Worm (Caenorhabditis elegans): ENCODE measurements around the gene mlc-3.

The mlc-3 gene

DNA sequence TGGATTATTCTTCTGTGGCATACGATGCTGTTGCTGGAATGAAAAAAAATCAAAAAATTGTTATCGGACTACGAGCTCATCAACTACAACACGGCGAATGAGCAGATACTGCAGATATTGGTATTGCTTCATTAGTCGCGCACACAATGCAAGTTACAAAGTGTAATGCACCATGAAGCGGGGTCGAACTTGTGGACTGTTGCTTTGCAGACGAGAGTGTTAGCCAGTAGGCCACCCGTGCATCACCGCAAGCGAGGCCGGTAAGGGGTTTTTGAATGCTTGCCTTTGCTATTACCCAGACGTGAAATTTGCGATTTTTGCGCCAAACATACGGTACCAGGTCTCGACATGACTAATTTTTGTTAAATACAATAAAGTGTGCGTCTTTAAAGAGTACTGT lies 37.2 kb downstream of the mlc-3 start:
- TF ChIP-seq daf-19 (GFP tag; conservative IDR thresholded peaks at IDR 0.05) (peak; percentile 42; the same call in 1 of the 2 replicates), dmd-9 (GFP tag; IDR thresholded peaks at IDR 0.05) (peak; percentile 83), F26F4.8 (GFP tag; conservative IDR thresholded peaks at IDR 0.05) (peak; percentile 87), zfp-3 (GFP tag; conservative IDR thresholded peaks at IDR 0.05) (0 out of 2 replicates have a peak, but pooled peaks have one; percentile 62), lim-7 (GFP tag; IDR thresholded peaks at IDR 0.05) (peak; percentile 96), hmg-1.1 (GFP tag; IDR thresholded peaks at IDR 0.05) (peak; percentile 81), mes-2 (tag; optimal IDR thresholded peaks at IDR 0.05; ENCODE audit: poor library complexity, severe bottlenecking) (peak; percentile 92), ceh-28 (tag; optimal IDR thresholded peaks at IDR 0.05) (no peak), vab-7 (GFP tag; IDR thresholded peaks at IDR 0.05) (peak; percentile 87), duxl-1 (tag; optimal IDR thresholded peaks at IDR 0.05; ENCODE audit: poor library complexity) (peak; percentile 91), D1046.2 (GFP tag; IDR thresholded peaks at IDR 0.05) (peak; percentile 82; the same call in 1 of the 2 replicates), sdz-12 (GFP tag; optimal IDR thresholded peaks at IDR 0.05) (peak; percentile 81), ztf-7 (tag; optimal IDR thresholded peaks at IDR 0.05) (peak; percentile 79), ztf-11 (tag; optimal IDR thresholded peaks at IDR 0.05) (no peak), ceh-44 (GFP tag; IDR thresholded peaks at IDR 0.05) (no peak), nhr-6 (tag; optimal IDR thresholded peaks at IDR 0.05) (peak; percentile 58), zfp-2 (tag; optimal IDR thresholded peaks at IDR 0.05) (peak; percentile 61), lin-15B (tag; optimal IDR thresholded peaks at IDR 0.05) (no peak), daf-16 (GFP tag; optimal IDR thresholded peaks at IDR 0.05) (peak; percentile 51 to 92), daf-16 (tag; optimal IDR thresholded peaks at IDR 0.05) (peak; percentile 61), cey-2 (tag; optimal IDR thresholded peaks at IDR 0.05; ENCODE audit: borderline replicate concordance, insufficient read depth) (no peak), nhr-11 (tag; optimal IDR thresholded peaks at IDR 0.05) (peak; percentile 37), Y105C5A.15 (GFP tag; IDR thresholded peaks at IDR 0.05) (peak; percentile 91; the same call in 1 of the 2 replicates), jun-1 (tag; optimal IDR thresholded peaks at IDR 0.05) (peak; percentile 36), saeg-2 (GFP tag; IDR thresholded peaks at IDR 0.05) (peak; percentile 89), lin-13 (GFP tag; optimal IDR thresholded peaks at IDR 0.05) (peak; percentile 86), ces-1 (GFP tag; optimal IDR thresholded peaks at IDR 0.05) (no peak), nhr-28 (tag; optimal IDR thresholded peaks at IDR 0.05) (peak; percentile 59), snpc-1.2 (GFP tag; IDR thresholded peaks at IDR 0.05) (peak; percentile 88), arid-1 (GFP tag; conservative IDR thresholded peaks at IDR 0.05) (peak; percentile 94), T26A8.4 (GFP tag; IDR thresholded peaks at IDR 0.05) (peak; percentile 90), nhr-48 (tag; optimal IDR thresholded peaks at IDR 0.05) (peak; percentile 42), spr-3 (GFP tag; optimal IDR thresholded peaks at IDR 0.05) (peak; percentile 54), F10B5.3 (tag; optimal IDR thresholded peaks at IDR 0.05) (peak; percentile 71), ZK337.2 (GFP tag; IDR thresholded peaks at IDR 0.05) (peak; percentile 87), nhr-76 (tag; optimal IDR thresholded peaks at IDR 0.05) (no peak), nhr-77 (tag; optimal IDR thresholded peaks at IDR 0.05) (peak; percentile 49), spr-1 (tag; optimal IDR thresholded peaks at IDR 0.05) (peak; percentile 37), dpl-1 (GFP tag; optimal IDR thresholded peaks at IDR 0.05) (peak; percentile 54), ceh-62 (tag; optimal IDR thresholded peaks at IDR 0.05) (no peak), F44E2.7 (GFP tag; IDR thresholded peaks at IDR 0.05) (peak; percentile 93), nhr-111 (GFP tag; optimal IDR thresholded peaks at IDR 0.05) (peak; percentile 83), egl-43 (GFP tag; IDR thresholded peaks at IDR 0.05) (peak; percentile 94), dve-1 (tag; optimal IDR thresholded peaks at IDR 0.05; ENCODE audit: insufficient read depth) (peak; percentile 84), mep-1 (tag; optimal IDR thresholded peaks at IDR 0.05) (peak; percentile 86), unc-39 (tag; optimal IDR thresholded peaks at IDR 0.05) (no peak), aly-2 (tag; optimal IDR thresholded peaks at IDR 0.05) (peak; percentile 34), dmd-8 (GFP tag; IDR thresholded peaks at IDR 0.05) (peak; percentile 98), unc-62 (GFP tag; optimal IDR thresholded peaks at IDR 0.05 in 1 of 2) (no peak), unc-62 (tag; optimal IDR thresholded peaks at IDR 0.05) (no peak), snpc-4 (tag; optimal IDR thresholded peaks at IDR 0.05) (no peak), ceh-20 (GFP tag; IDR thresholded peaks at IDR 0.05) (peak; percentile 72)
